Fruit fly (Drosophila melanogaster) whole organism, embryonic: ENCODE measurements around the gene siz.

Source experiments
- Adf1 ChIP-seq: fragments of 200-800 bp; sonication (Bioruptor generic); IDR thresholded peaks from 2 replicates; pipeline ENCODE4 v1.3.6; 2022; ENCODE audit warnings: missing biosample characterization, missing genetic modification characterization
- BEAF-32 ChIP-seq: fragments of 200-800 bp; sonication (Bioruptor generic); optimal IDR thresholded peaks from 3 replicates; lab custom pipeline; 2017; ENCODE audit warnings: missing biosample characterization, missing genetic modification characterization, mild to moderate bottlenecking, moderate library complexity, missing genetic modification reagents
- Bdp1 ChIP-seq: fragments of 200-800 bp; sonication (Bioruptor generic); optimal IDR thresholded peaks from 3 replicates; lab custom pipeline; 2016; ENCODE audit warnings: missing biosample characterization, missing genetic modification characterization
- CG10321 ChIP-seq: fragments of 200-800 bp; sonication (Bioruptor generic); IDR thresholded peaks from 2 replicates; pipeline ENCODE4 v1.3.6; 2022; ENCODE audit warnings: missing biosample characterization, missing genetic modification characterization
- CG10543 ChIP-seq: fragments of 200-800 bp; sonication (Bioruptor generic); optimal IDR thresholded peaks from 3 replicates; lab custom pipeline; 2017; ENCODE audit warnings: missing biosample characterization, mild to moderate bottlenecking, missing genetic modification characterization, moderate library complexity
- CG12769 ChIP-seq: fragments of 200-800 bp; sonication (Bioruptor generic); optimal IDR thresholded peaks from 2 replicates; lab custom pipeline; 2019; ENCODE audit warnings: missing biosample characterization, mild to moderate bottlenecking, missing genetic modification characterization, moderate library complexity
- CG16813 ChIP-seq: fragments of 200-800 bp; sonication (Bioruptor generic); IDR thresholded peaks from 3 replicates; pipeline ENCODE4 v1.3.6; 2022; ENCODE audit warnings: missing biosample characterization, missing genetic modification characterization; ENCODE audit not compliant: partially characterized antibody
- CG17385 ChIP-seq: fragments of 200-800 bp; sonication (Bioruptor generic); optimal IDR thresholded peaks from 3 replicates; lab custom pipeline; 2018; ENCODE audit warnings: missing biosample characterization, mild to moderate bottlenecking, missing genetic modification characterization
- CG17829 ChIP-seq: fragments of 200-800 bp; optimal IDR thresholded peaks from 2 replicates; lab custom pipeline; 2019; ENCODE audit warnings: missing biosample characterization, mild to moderate bottlenecking, missing genetic modification characterization, moderate library complexity
- CG32767 ChIP-seq: fragments of 200-800 bp; sonication (Bioruptor generic); IDR thresholded peaks from 2 replicates; pipeline ENCODE4 v1.3.6; 2022; ENCODE audit warnings: missing biosample characterization, missing genetic modification characterization
- CG34376 ChIP-seq: fragments of 200-800 bp; sonication (Bioruptor generic); optimal IDR thresholded peaks from 2 replicates; lab custom pipeline; 2018; ENCODE audit warnings: missing biosample characterization, mild to moderate bottlenecking, missing genetic modification characterization
- CG5180 ChIP-seq: fragments of 200-800 bp; sonication (Bioruptor generic); optimal IDR thresholded peaks from 3 replicates; lab custom pipeline; 2017; ENCODE audit warnings: missing biosample characterization, missing genetic modification characterization, mild to moderate bottlenecking, moderate library complexity, missing genetic modification reagents
- CG6254 ChIP-seq: fragments of 200-800 bp; sonication (Bioruptor generic); optimal IDR thresholded peaks from 3 replicates; lab custom pipeline; 2017; ENCODE audit warnings: mild to moderate bottlenecking, missing biosample characterization, missing genetic modification reagents, missing genetic modification characterization
- CG7745 ChIP-seq: fragments of 200-800 bp; sonication (Bioruptor generic); optimal IDR thresholded peaks from 2 replicates; lab custom pipeline; 2018; ENCODE audit warnings: missing biosample characterization, mild to moderate bottlenecking, missing genetic modification characterization, moderate library complexity
- D ChIP-seq, 2 experiments: fragments of 200-800 bp in 1 of 2; fragments of >200 bp in 1 of 2; sonication (Bioruptor generic) in 1 of 2; optimal IDR thresholded peaks; 2 replicates in 1 of 2; 3 replicates in 1 of 2; lab custom pipeline; 2017; ENCODE audit warnings: mild to moderate bottlenecking in 1 of 2, missing biosample characterization in 1 of 2, missing genetic modification characterization in 1 of 2, missing genetic modification reagents in 1 of 2
- Deaf1 ChIP-seq: fragments of 200-800 bp; optimal IDR thresholded peaks from 3 replicates; lab custom pipeline; 2019; ENCODE audit warnings: missing biosample characterization, mild to moderate bottlenecking, missing genetic modification characterization, moderate library complexity
- Dll ChIP-seq: fragments of 200-800 bp; sonication (Bioruptor generic); IDR thresholded peaks from 4 replicates; pipeline ENCODE4 v1.3.6; 2022; ENCODE audit warnings: missing biosample characterization, missing genetic modification characterization; ENCODE audit not compliant: partially characterized antibody
- Elba2 ChIP-seq: fragments of 200-800 bp; sonication (Bioruptor generic); optimal IDR thresholded peaks from 3 replicates; lab custom pipeline; 2016; ENCODE audit warnings: missing biosample characterization, missing genetic modification characterization
- HLHmδ ChIP-seq: fragments of 200-800 bp; sonication (Bioruptor generic); optimal IDR thresholded peaks from 2 replicates; lab custom pipeline; 2018; ENCODE audit warnings: missing biosample characterization, mild to moderate bottlenecking, missing genetic modification characterization, moderate library complexity
- Hr78 ChIP-seq, 2 experiments: fragments of 200-800 bp in 1 of 2; fragments of >200 bp in 1 of 2; sonication (Bioruptor generic) in 1 of 2; optimal IDR thresholded peaks; 2 replicates each; lab custom pipeline; 2017 to 2019; ENCODE audit warnings: missing biosample characterization in 2 of 2, missing genetic modification characterization in 2 of 2, mild to moderate bottlenecking in 1 of 2, moderate library complexity in 1 of 2
- MESR4 ChIP-seq: fragments of 200-800 bp; sonication (Bioruptor generic); optimal IDR thresholded peaks from 2 replicates; lab custom pipeline; 2018; ENCODE audit warnings: missing biosample characterization, mild to moderate bottlenecking, missing genetic modification characterization, moderate library complexity
- Med ChIP-seq: fragments of 200-800 bp; sonication (Bioruptor generic); peaks from one replicate; lab custom pipeline; 2016; ENCODE audit warnings: missing biosample characterization, missing genetic modification characterization, mild to moderate bottlenecking, inconsistent platforms, moderate library complexity
- Opbp ChIP-seq: fragments of 200-800 bp; sonication (Bioruptor generic); IDR thresholded peaks from 3 replicates; pipeline ENCODE4 v1.3.6; 2022; ENCODE audit warnings: missing biosample characterization, missing genetic modification characterization; ENCODE audit not compliant: partially characterized antibody
- Ssrp ChIP-seq: fragments of 200-800 bp; sonication (Bioruptor generic); optimal IDR thresholded peaks from 2 replicates; lab custom pipeline; 2018; ENCODE audit warnings: missing biosample characterization, mild to moderate bottlenecking, missing genetic modification characterization, moderate library complexity
- ac ChIP-seq: fragments of 200-800 bp; sonication (Bioruptor generic); optimal IDR thresholded peaks from 3 replicates; lab custom pipeline; 2017; ENCODE audit warnings: missing biosample characterization, mild to moderate bottlenecking, missing genetic modification characterization
- bbx ChIP-seq: fragments of 200-800 bp; sonication (Bioruptor generic); IDR thresholded peaks from 2 replicates; pipeline ENCODE4 v1.3.6; 2022; ENCODE audit warnings: missing biosample characterization, missing genetic modification characterization; ENCODE audit not compliant: partially characterized antibody
- cg ChIP-seq: fragments of 200-800 bp; sonication (Bioruptor generic); optimal IDR thresholded peaks from 3 replicates; lab custom pipeline; 2019; ENCODE audit warnings: missing biosample characterization, mild to moderate bottlenecking, missing genetic modification characterization, moderate library complexity
- chm ChIP-seq: fragments of 200-800 bp; sonication (Bioruptor generic); IDR thresholded peaks from 2 replicates; pipeline ENCODE4 v1.3.6; 2022; ENCODE audit warnings: missing biosample characterization, missing genetic modification characterization
- ci ChIP-seq: fragments of 200-800 bp; sonication (Bioruptor generic); IDR thresholded peaks from 3 replicates; pipeline ENCODE4 v1.3.6; 2022; ENCODE audit warnings: missing biosample characterization, missing genetic modification characterization
- crc ChIP-seq: fragments of 200-800 bp; sonication (Bioruptor generic); optimal IDR thresholded peaks from 2 replicates; lab custom pipeline; 2016; ENCODE audit warnings: missing biosample characterization, missing genetic modification characterization
- insv ChIP-seq, 2 experiments: fragments of 200-800 bp; sonication (Bioruptor generic); optimal IDR thresholded peaks; 3 replicates each; lab custom pipeline; 2016 to 2018; ENCODE audit warnings: missing biosample characterization in 2 of 2, missing genetic modification characterization in 2 of 2
- jumu ChIP-seq: fragments of 200-800 bp; sonication (Bioruptor generic); optimal IDR thresholded peaks from 3 replicates; lab custom pipeline; 2016; ENCODE audit warnings: missing biosample characterization, missing genetic modification characterization
- lov ChIP-seq, 2 experiments: fragments of 200-800 bp in 1 of 2; fragments of >200 bp in 1 of 2; sonication (Bioruptor generic) in 1 of 2; IDR thresholded peaks in 1 of 2; optimal IDR thresholded peaks in 1 of 2; 2 replicates in 1 of 2; 3 replicates in 1 of 2; pipeline versions ENCODE4 v1.3.6 to Lab custom; 2017 to 2022; ENCODE audit warnings: missing biosample characterization in 1 of 2, missing genetic modification characterization in 1 of 2
- nom ChIP-seq: fragments of 200-800 bp; sonication (Bioruptor generic); optimal IDR thresholded peaks from 2 replicates; lab custom pipeline; 2017; ENCODE audit warnings: missing biosample characterization, missing genetic modification characterization, mild to moderate bottlenecking, moderate library complexity, missing genetic modification reagents
- prd ChIP-seq, 3 experiments: fragments of >200 bp in 2 of 3; fragments of 200-800 bp in 1 of 3; sonication (Bioruptor generic) in 1 of 3; optimal IDR thresholded peaks in 2 of 3; IDR thresholded peaks in 1 of 3; 2 replicates in 2 of 3; 3 replicates in 1 of 3; pipeline versions ENCODE4 v1.3.6 to Lab custom; 2017 to 2022; ENCODE audit warnings: missing biosample characterization in 1 of 3, missing genetic modification characterization in 1 of 3
- pros ChIP-seq: fragments of 200-800 bp; sonication (Bioruptor generic); optimal IDR thresholded peaks from 3 replicates; lab custom pipeline; 2019; ENCODE audit warnings: missing biosample characterization, mild to moderate bottlenecking, missing genetic modification characterization, moderate library complexity
- rib ChIP-seq: fragments of 200-800 bp; sonication (Bioruptor generic); IDR thresholded peaks from 2 replicates; pipeline ENCODE4 v1.3.6; 2022; ENCODE audit warnings: missing biosample characterization, missing genetic modification characterization
- sens ChIP-seq: fragments of 200-800 bp; sonication (Bioruptor generic); peaks from one replicate; lab custom pipeline; 2016; ENCODE audit warnings: missing biosample characterization, missing genetic modification characterization
- so ChIP-seq: fragments of 200-800 bp; sonication (Bioruptor generic); IDR thresholded peaks from 3 replicates; pipeline ENCODE4 v1.3.6; 2022; ENCODE audit warnings: missing biosample characterization, missing genetic modification characterization
- tll ChIP-seq, 2 experiments: fragments of 200-800 bp in 1 of 2; fragments of >200 bp in 1 of 2; sonication (Bioruptor generic) in 1 of 2; optimal IDR thresholded peaks; 2 replicates each; lab custom pipeline; 2017 to 2019; ENCODE audit warnings: missing biosample characterization in 2 of 2, missing genetic modification characterization in 2 of 2, mild to moderate bottlenecking in 1 of 2, moderate library complexity in 1 of 2
- twi ChIP-seq: fragments of 200-800 bp; optimal IDR thresholded peaks from 2 replicates; lab custom pipeline; 2019; ENCODE audit warnings: missing biosample characterization, mild to moderate bottlenecking, missing genetic modification characterization, moderate library complexity
- vvl ChIP-seq: fragments of 200-800 bp; sonication (Bioruptor generic); IDR thresholded peaks from 2 replicates; pipeline ENCODE4 v1.3.6; 2022; ENCODE audit warnings: missing biosample characterization, missing genetic modification characterization
- z ChIP-seq: fragments of 200-800 bp; sonication (Bioruptor generic); IDR thresholded peaks from 3 replicates; pipeline ENCODE4 v1.3.6; 2022; ENCODE audit warnings: missing biosample characterization, missing genetic modification characterization
- zen ChIP-seq: fragments of 200-800 bp; sonication (Bioruptor generic); optimal IDR thresholded peaks from 3 replicates; lab custom pipeline; 2018; ENCODE audit warnings: missing biosample characterization, mild to moderate bottlenecking, missing genetic modification characterization, moderate library complexity
- zf30C ChIP-seq: fragments of 200-800 bp; sonication (Bioruptor generic); optimal IDR thresholded peaks from 3 replicates; lab custom pipeline; 2018; ENCODE audit warnings: missing biosample characterization, mild to moderate bottlenecking, missing genetic modification characterization

The siz gene

DNA sequence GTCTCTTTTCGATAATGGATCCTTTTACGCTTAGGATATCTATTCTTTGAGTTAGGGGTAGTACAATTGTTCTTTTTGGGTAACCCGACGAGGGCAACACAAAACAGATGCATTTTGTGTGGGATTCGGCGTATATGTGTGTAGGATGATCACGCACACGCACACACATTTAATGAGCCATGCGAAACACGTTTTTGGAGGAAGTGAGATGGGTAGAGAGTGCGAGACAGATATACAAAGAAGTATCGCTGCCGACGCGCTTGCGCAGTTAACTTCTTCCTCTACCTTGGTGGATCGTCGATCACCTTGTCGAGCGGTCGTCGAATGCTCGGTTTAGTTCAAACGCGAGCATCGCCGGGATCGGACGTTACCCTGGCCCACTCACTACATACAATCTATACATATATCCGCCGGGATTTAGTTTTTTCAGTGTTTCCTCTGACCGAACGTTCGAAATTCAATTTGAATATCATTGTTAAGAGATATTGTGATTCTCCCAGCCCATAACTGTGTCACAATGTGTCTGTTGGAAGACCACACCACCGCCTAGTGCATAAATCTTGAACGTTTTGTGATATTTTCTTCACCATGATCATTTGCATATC, 33.3 kb downstream of the siz start:
- peak; percentile 42 for TF ChIP-seq zf30C (GFP tag; lab: Kevin White, UChicago)
- TF ChIP-seq lov (optimal IDR thresholded peaks at IDR 0.05; lab: Kevin White, UChicago), result no peak
- TF ChIP-seq lov (GFP tag; IDR thresholded peaks at IDR 0.05; lab: Robert Waterston, UW), result 0 out of 3 replicates have a peak, but pooled peaks have one; percentile 36
- TF ChIP-seq sens (GFP tag; lab: Kevin White, UChicago), result peak; percentile 88
- TF ChIP-seq CG32767 (GFP tag; lab: Robert Waterston, UW), result peak; percentile 26; the same call in 1 of the 2 replicates
- peak; percentile 85 for TF ChIP-seq cg (GFP tag; lab: Kevin White, UChicago)
- 0 out of 3 replicates have a peak, but pooled peaks have one; percentile 53 for TF ChIP-seq Opbp (GFP tag; lab: Robert Waterston, UW)
- peak; percentile 46 for TF ChIP-seq Elba2 (GFP tag; lab: Kevin White, UChicago)
- TF ChIP-seq Ssrp (tag; lab: Kevin White, UChicago), result no peak
- TF ChIP-seq CG10321 (GFP tag; lab: Robert Waterston, UW), result 0 out of 2 replicates have a peak, but pooled peaks have one; percentile 48
- TF ChIP-seq rib (GFP tag; lab: Robert Waterston, UW), result peak; percentile 49; the same call in 1 of the 2 replicates
- no peak for TF ChIP-seq z
- TF ChIP-seq CG17385 (GFP tag; lab: Kevin White, UChicago), result peak; percentile 69
- TF ChIP-seq ci, result 0 out of 3 replicates have a peak, but pooled peaks have one; percentile 29
- peak; percentile 38; the same call in 1 of the 2 replicates for TF ChIP-seq Adf1
- no peak for TF ChIP-seq crc (GFP tag; lab: Kevin White, UChicago)
- TF ChIP-seq HLHmδ (GFP tag; lab: Kevin White, UChicago), result peak; percentile 68
- peak; percentile 28; the same call in 1 of the 4 replicates for TF ChIP-seq Dll (GFP tag; lab: Robert Waterston, UW)
- TF ChIP-seq CG6254, result peak; percentile 5
- TF ChIP-seq CG34376 (GFP tag; lab: Kevin White, UChicago), result no peak
- TF ChIP-seq Hr78 (GFP tag; optimal IDR thresholded peaks at IDR 0.05; lab: Kevin White, UChicago), result no peak
- peak in 1 of 2 experiments; percentile 77 for TF ChIP-seq tll (GFP tag; optimal IDR thresholded peaks at IDR 0.05; lab: Kevin White, UChicago)
- peak in 1 of 2 experiments; percentile 1 for TF ChIP-seq insv (GFP tag; optimal IDR thresholded peaks at IDR 0.05; lab: Kevin White, UChicago)
- peak; percentile 1 for TF ChIP-seq MESR4 (GFP tag; lab: Kevin White, UChicago)
- no peak for TF ChIP-seq Bdp1 (GFP tag; lab: Kevin White, UChicago)
- TF ChIP-seq D (optimal IDR thresholded peaks at IDR 0.05; lab: Kevin White, UChicago), result peak; percentile 97
- peak; percentile 40 for TF ChIP-seq D (GFP tag; optimal IDR thresholded peaks at IDR 0.05; lab: Kevin White, UChicago)
- peak; percentile 85 for TF ChIP-seq Deaf1
- peak; percentile 16 for TF ChIP-seq CG5180 (GFP tag; lab: Kevin White, UChicago)
- peak; percentile 90 for TF ChIP-seq zen (tag; lab: Kevin White, UChicago)
- peak; percentile 44; the same call in 1 of the 3 replicates for TF ChIP-seq so (GFP tag; lab: Robert Waterston, UW)
- peak; percentile 90 for TF ChIP-seq pros (GFP tag; lab: Kevin White, UChicago)
- peak; percentile 43 for TF ChIP-seq CG17829 (tag; lab: Kevin White, UChicago)
- no peak for TF ChIP-seq jumu (GFP tag; lab: Kevin White, UChicago)
- TF ChIP-seq twi, result peak; percentile 96
- peak; percentile 58 for TF ChIP-seq CG12769 (tag; lab: Kevin White, UChicago)
- peak; percentile 68 for TF ChIP-seq Med (GFP tag; lab: Kevin White, UChicago)
- TF ChIP-seq prd (optimal IDR thresholded peaks at IDR 0.05; lab: Kevin White, UChicago), result no peak
- peak; percentile 48; the same call in 2 of the 3 replicates for TF ChIP-seq prd (GFP tag; IDR thresholded peaks at IDR 0.05; lab: Robert Waterston, UW)
- TF ChIP-seq CG10543 (GFP tag; lab: Kevin White, UChicago), result peak; percentile 1
- TF ChIP-seq CG16813 (GFP tag; lab: Robert Waterston, UW), result 0 out of 3 replicates have a peak, but pooled peaks have one; percentile 27
- TF ChIP-seq vvl (GFP tag; lab: Robert Waterston, UW), result peak; percentile 54; the same call in 1 of the 2 replicates
- TF ChIP-seq nom, result peak; percentile 66
- TF ChIP-seq CG7745 (tag; lab: Kevin White, UChicago), result peak; percentile 38
- TF ChIP-seq chm (GFP tag; lab: Robert Waterston, UW), result peak; percentile 71; the same call in 1 of the 2 replicates
- peak; percentile 76 for TF ChIP-seq ac (GFP tag; lab: Kevin White, UChicago)
- TF ChIP-seq bbx (GFP tag; lab: Robert Waterston, UW), result peak; percentile 43; the same call in 1 of the 2 replicates
- no peak for TF ChIP-seq BEAF-32
